Worm (Caenorhabditis elegans) whole organism, L4 larva: ENCODE results near the gene T12E12.6.
A peak's percentile ranks its signal among the peaks of the same experiment; 100 is the strongest.

ENCODE experiments used
- F44E2.7 ChIP-seq: fragments of 200-800 bp; sonication (Bioruptor generic); IDR thresholded peaks from 2 replicates; pipeline ENCODE4 v2.1.2; 2022; ENCODE audit warnings: missing genetic modification characterization, missing compliant biosample characterization
- T20F7.1 ChIP-seq: fragments of 200-800 bp; sonication (Bioruptor generic); optimal IDR thresholded peaks from 2 replicates; lab custom pipeline; 2018; ENCODE audit warnings: mild to moderate bottlenecking, missing genetic modification characterization, missing compliant biosample characterization
- Y105C5A.15 ChIP-seq: fragments of 200-800 bp; sonication (Bioruptor generic); IDR thresholded peaks from 2 replicates; pipeline ENCODE4 v1.3.6; 2022; ENCODE audit warnings: missing genetic modification characterization, missing compliant biosample characterization
- ZK337.2 ChIP-seq: fragments of 200-800 bp; sonication (Bioruptor generic); IDR thresholded peaks from 2 replicates; pipeline ENCODE4 v1.3.6; 2022; ENCODE audit warnings: missing genetic modification reagents, missing genetic modification characterization, missing compliant biosample characterization
- aha-1 ChIP-seq: fragments of 150-350 bp; peaks from one replicate; lab custom pipeline; 2014; ENCODE audit warnings: missing biosample characterization, missing genetic modification characterization
- ceh-28 ChIP-seq: fragments of 150-350 bp; optimal IDR thresholded peaks from 2 replicates; lab custom pipeline; 2014; ENCODE audit warnings: missing biosample characterization, missing genetic modification reagents, missing genetic modification characterization
- ceh-62 ChIP-seq: sonication (generic microtip); optimal IDR thresholded peaks from 2 replicates; lab custom pipeline; 2017; ENCODE audit warnings: missing biosample characterization, missing genetic modification characterization
- daf-16 ChIP-seq, 3 experiments: sonication (generic microtip); optimal IDR thresholded peaks; 2 replicates each; lab custom pipeline; 2016 to 2017; ENCODE audit warnings: missing genetic modification characterization in 3 of 3, missing genetic modification reagents in 3 of 3, mild to moderate bottlenecking in 2 of 3, missing compliant biosample characterization in 2 of 3, missing biosample characterization in 1 of 3, moderate library complexity in 1 of 3
- dve-1 ChIP-seq: sonication (generic microtip); optimal IDR thresholded peaks from 2 replicates; lab custom pipeline; 2017; ENCODE audit warnings: antibody characterized with exemption, mild to moderate bottlenecking, missing genetic modification characterization, missing compliant biosample characterization; ENCODE audit not compliant: insufficient read depth
- egl-43 ChIP-seq: fragments of 200-800 bp; sonication (Bioruptor generic); IDR thresholded peaks from 2 replicates; pipeline ENCODE4 v1.3.6; 2022; ENCODE audit warnings: missing genetic modification reagents, missing genetic modification characterization, missing compliant biosample characterization
- hlh-11 ChIP-seq: fragments of 200-800 bp; sonication (Bioruptor generic); optimal IDR thresholded peaks from 2 replicates; lab custom pipeline; 2018; ENCODE audit warnings: mild to moderate bottlenecking, missing genetic modification characterization, missing compliant biosample characterization
- hlh-30 ChIP-seq: sonication (generic microtip); optimal IDR thresholded peaks from 2 replicates; lab custom pipeline; 2017; ENCODE audit warnings: antibody characterized with exemption, mild to moderate bottlenecking, missing genetic modification characterization, missing compliant biosample characterization; ENCODE audit not compliant: insufficient read depth
- hmg-1.1 ChIP-seq: fragments of 200-800 bp; sonication (Bioruptor generic); IDR thresholded peaks from 2 replicates; pipeline ENCODE4 v1.3.6; 2022; ENCODE audit warnings: missing genetic modification reagents, missing genetic modification characterization, missing compliant biosample characterization
- lin-1 ChIP-seq: fragments of 200-800 bp; sonication (Bioruptor generic); IDR thresholded peaks from 2 replicates; pipeline ENCODE4 v1.3.6; 2022; ENCODE audit warnings: missing genetic modification reagents, missing genetic modification characterization, missing compliant biosample characterization
- lin-29 ChIP-seq: fragments of 200-800 bp; sonication (Bioruptor generic); IDR thresholded peaks from 2 replicates; pipeline ENCODE4 v1.3.6; 2022; ENCODE audit warnings: missing genetic modification reagents, missing genetic modification characterization, missing compliant biosample characterization
- lsy-2 ChIP-seq, 2 experiments: fragments of 150-350 bp in 1 of 2; sonication (generic microtip) in 1 of 2; optimal IDR thresholded peaks; 2 replicates each; lab custom pipeline; 2014 to 2017; ENCODE audit warnings: missing biosample characterization in 2 of 2, missing genetic modification characterization in 2 of 2
- madf-5 ChIP-seq, 2 experiments: fragments of 200-800 bp; sonication (Bioruptor generic); IDR thresholded peaks; 2 replicates each; pipeline ENCODE4 v1.3.6; 2022; ENCODE audit warnings: missing compliant biosample characterization in 2 of 2, missing genetic modification characterization in 2 of 2
- madf-9 ChIP-seq: fragments of 200-800 bp; sonication (Bioruptor generic); conservative IDR thresholded peaks from 2 replicates; pipeline ENCODE4 v1.3.6; 2022; ENCODE audit warnings: missing genetic modification reagents, missing genetic modification characterization, missing compliant biosample characterization
- mdl-1 ChIP-seq, 2 experiments: fragments of 150-350 bp in 1 of 2; sonication (generic microtip) in 1 of 2; optimal IDR thresholded peaks; 2 replicates each; lab custom pipeline; 2014 to 2017; ENCODE audit warnings: missing biosample characterization in 2 of 2, missing genetic modification characterization in 2 of 2
- mdt-29 ChIP-seq: fragments of 200-800 bp; sonication (Bioruptor generic); IDR thresholded peaks from 2 replicates; pipeline ENCODE4 v1.3.6; 2022; ENCODE audit warnings: missing genetic modification reagents, missing genetic modification characterization, missing compliant biosample characterization
- nhr-10 ChIP-seq: fragments of 150-350 bp; optimal IDR thresholded peaks from 2 replicates; lab custom pipeline; 2014; ENCODE audit warnings: missing biosample characterization, missing genetic modification characterization
- nhr-111 ChIP-seq: fragments of 200-800 bp; sonication (Bioruptor generic); optimal IDR thresholded peaks from 2 replicates; lab custom pipeline; 2018; ENCODE audit warnings: mild to moderate bottlenecking, missing genetic modification characterization, missing compliant biosample characterization
- nhr-237 ChIP-seq: sonication (generic microtip); optimal IDR thresholded peaks from 2 replicates; lab custom pipeline; 2017; ENCODE audit warnings: missing biosample characterization, missing genetic modification characterization
- nhr-28 ChIP-seq: fragments of 150-350 bp; optimal IDR thresholded peaks from 2 replicates; lab custom pipeline; 2014; ENCODE audit warnings: missing biosample characterization, missing genetic modification characterization
- nhr-77 ChIP-seq: fragments of 150-350 bp; optimal IDR thresholded peaks from 2 replicates; lab custom pipeline; 2014; ENCODE audit warnings: missing biosample characterization, missing genetic modification characterization
- php-3 ChIP-seq: fragments of 200-800 bp; sonication (Bioruptor generic); IDR thresholded peaks from 2 replicates; pipeline ENCODE4 v1.3.6; 2022; ENCODE audit warnings: missing genetic modification reagents, missing genetic modification characterization, missing compliant biosample characterization
- rbr-2 ChIP-seq: sonication (generic microtip); optimal IDR thresholded peaks from 2 replicates; lab custom pipeline; 2016; ENCODE audit warnings: missing genotype, missing genetic modification characterization, missing compliant biosample characterization
- snpc-1.2 ChIP-seq: fragments of 200-800 bp; sonication (Bioruptor generic); IDR thresholded peaks from 2 replicates; pipeline ENCODE4 v1.3.6; 2022; ENCODE audit warnings: missing genetic modification reagents, missing genetic modification characterization, missing compliant biosample characterization
- tag-97 ChIP-seq: fragments of 200-800 bp; sonication (Bioruptor generic); IDR thresholded peaks from 2 replicates; pipeline ENCODE4 v1.3.6; 2022; ENCODE audit warnings: missing genetic modification characterization, missing compliant biosample characterization
- tra-1 ChIP-seq: fragments of 200-800 bp; sonication (Bioruptor generic); IDR thresholded peaks from 2 replicates; pipeline ENCODE4 v1.3.6; 2022; ENCODE audit warnings: missing genetic modification reagents, missing genetic modification characterization, missing compliant biosample characterization
- vab-7 ChIP-seq: fragments of 200-800 bp; sonication (Bioruptor generic); IDR thresholded peaks from 2 replicates; pipeline ENCODE4 v1.3.6; 2022; ENCODE audit warnings: missing genetic modification reagents, missing genetic modification characterization, missing compliant biosample characterization
- zag-1 ChIP-seq: fragments of 150-350 bp; optimal IDR thresholded peaks from 2 replicates; lab custom pipeline; 2014; ENCODE audit warnings: missing biosample characterization, missing genetic modification characterization
- zfp-2 ChIP-seq: sonication (generic microtip); optimal IDR thresholded peaks from 2 replicates; lab custom pipeline; 2016; ENCODE audit warnings: mild to moderate bottlenecking, missing genetic modification characterization, missing compliant biosample characterization
- zfp-3 ChIP-seq: fragments of 200-800 bp; sonication (Bioruptor generic); conservative IDR thresholded peaks from 2 replicates; pipeline ENCODE4 v1.3.6; 2022; ENCODE audit warnings: missing genetic modification reagents, missing genetic modification characterization, missing compliant biosample characterization
- zip-2 ChIP-seq: fragments of 150-350 bp; optimal IDR thresholded peaks from 2 replicates; lab custom pipeline; 2014; ENCODE audit warnings: missing biosample characterization, missing genetic modification characterization
- ztf-7 ChIP-seq: fragments of 150-350 bp; optimal IDR thresholded peaks from 2 replicates; lab custom pipeline; 2014; ENCODE audit warnings: missing biosample characterization, missing genetic modification characterization

The T12E12.6 gene

DNA sequence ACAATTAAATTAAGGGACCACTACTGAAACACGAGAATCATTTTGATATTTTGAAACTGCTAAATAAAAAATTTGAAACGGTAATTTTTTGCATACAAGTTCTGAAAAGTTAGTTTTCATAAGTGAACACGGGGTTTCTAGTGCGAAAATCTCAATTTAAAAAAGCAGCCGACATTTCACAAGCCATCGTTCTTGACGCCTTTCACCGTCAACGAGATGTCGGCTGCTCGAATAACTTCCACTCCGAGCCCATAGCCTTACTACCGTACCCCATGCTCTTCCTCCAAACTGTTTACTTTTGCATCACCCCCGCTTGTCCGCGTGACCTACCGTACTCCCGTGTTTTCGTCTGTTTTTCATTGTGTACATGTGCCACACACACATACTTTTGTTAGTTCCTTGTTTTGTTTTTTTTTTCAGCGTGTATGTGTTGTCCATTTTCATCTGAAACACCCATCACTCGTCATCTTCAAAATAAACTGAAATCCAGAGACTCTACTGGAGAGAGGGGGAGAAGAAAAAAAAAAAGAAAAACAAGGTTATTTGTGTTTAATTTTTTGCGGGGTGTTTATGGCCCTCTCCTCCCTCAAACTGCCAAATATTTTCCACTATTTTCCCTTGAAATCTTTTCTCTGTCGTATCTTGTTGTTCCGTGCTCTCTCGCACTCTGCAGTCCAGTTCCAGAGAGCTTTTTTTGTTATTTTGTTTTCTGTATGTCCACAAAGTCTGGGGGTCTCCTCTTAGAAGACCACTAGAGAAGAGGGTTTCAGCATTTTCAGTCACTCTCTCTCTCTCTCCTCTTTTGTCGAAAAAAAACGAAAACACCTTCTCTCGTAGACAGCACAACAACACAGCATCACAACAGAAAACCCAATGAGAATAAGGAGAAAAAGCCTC lies 14.3 kb upstream of the T12E12.6 start (continued):
- 0 out of 2 replicates have a peak, but pooled peaks have one; percentile 16 for TF ChIP-seq zfp-3 (GFP tag; lab: Robert Waterston, UW)
- TF ChIP-seq madf-9, result no peak
- no peak for TF ChIP-seq tag-97 (GFP tag; lab: Robert Waterston, UW)

DNA sequence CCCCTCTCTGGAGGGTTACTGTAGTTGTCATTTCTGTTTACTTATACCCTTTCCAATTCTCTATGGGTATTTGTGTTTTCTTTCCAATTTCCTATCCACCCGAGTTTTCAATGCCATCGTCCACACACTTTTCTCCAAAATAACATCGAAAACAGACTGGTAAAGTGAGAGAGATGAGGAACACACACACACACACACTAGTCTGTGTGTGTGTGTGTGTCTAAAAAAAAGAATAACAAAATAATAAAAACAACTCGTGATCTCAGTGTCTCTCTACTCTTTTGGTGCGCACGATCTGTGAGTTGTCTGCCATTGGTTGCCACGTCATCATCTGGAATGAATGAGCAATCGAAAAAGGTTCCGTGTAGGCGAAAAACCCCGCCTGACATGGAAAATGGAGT lies 12.4 kb upstream of the T12E12.6 start:
- peak; percentile 46 for TF ChIP-seq dve-1
- peak in 1 of 2 experiments; percentile 15 for TF ChIP-seq lsy-2 (tag; optimal IDR thresholded peaks at IDR 0.05; lab: Kevin White, UChicago)
- TF ChIP-seq php-3 (GFP tag; lab: Robert Waterston, UW), result no peak
- no peak for TF ChIP-seq ztf-7 (tag; lab: Kevin White, UChicago)
- TF ChIP-seq tra-1 (GFP tag; lab: Robert Waterston, UW), result no peak
- no peak for TF ChIP-seq lin-1 (GFP tag; lab: Robert Waterston, UW)
- TF ChIP-seq nhr-10, result no peak
- peak in 1 of 2 experiments; percentile 39 for TF ChIP-seq mdl-1 (tag; optimal IDR thresholded peaks at IDR 0.05; lab: Kevin White, UChicago)
- peak; percentile 26 for TF ChIP-seq hlh-11 (tag; lab: Kevin White, UChicago)
- peak; percentile 74 for TF ChIP-seq rbr-2
- TF ChIP-seq nhr-237 (tag; lab: Kevin White, UChicago), result no peak
- TF ChIP-seq hlh-30 (tag; lab: Kevin White, UChicago), result peak; percentile 57
- TF ChIP-seq aha-1 (tag; lab: Kevin White, UChicago), result peak; percentile 95
- peak; percentile 64 for TF ChIP-seq nhr-28 (tag; lab: Kevin White, UChicago)
- no peak for TF ChIP-seq zip-2
- TF ChIP-seq daf-16 (GFP tag; optimal IDR thresholded peaks at IDR 0.05; lab: Kevin White, UChicago), result peak in 1 of 2 experiments; percentile 96
- peak; percentile 83 for TF ChIP-seq daf-16 (tag; optimal IDR thresholded peaks at IDR 0.05; lab: Kevin White, UChicago)

ce11 chrIV:5584384-5584783 lies 10.5 kb upstream of the T12E12.6 start, which contains the start of gene fkh-7:
Gene fkh-7 (plus strand): TSS chrIV:5584684.
- TF ChIP-seq nhr-77 (no peak), zag-1 (no peak), ceh-28 (tag; lab: Kevin White, UChicago) (no peak), ceh-62 (tag; lab: Kevin White, UChicago) (no peak), hlh-30 (tag; lab: Kevin White, UChicago) (no peak), nhr-111 (GFP tag; lab: Kevin White, UChicago) (no peak), mdt-29 (GFP tag; lab: Robert Waterston, UW) (no peak), F44E2.7 (no peak), vab-7 (no peak), lin-29 (GFP tag; lab: Robert Waterston, UW) (no peak), zfp-2 (tag; lab: Kevin White, UChicago) (no peak), ZK337.2 (no peak), egl-43 (GFP tag; lab: Robert Waterston, UW) (no peak), madf-5 (GFP tag; IDR thresholded peaks at IDR 0.05; lab: Robert Waterston, UW) (no peak), rbr-2 (no peak), T20F7.1 (GFP tag; lab: Kevin White, UChicago) (no peak), Y105C5A.15 (no peak), dve-1 (no peak), snpc-1.2 (no peak), hmg-1.1 (GFP tag; lab: Robert Waterston, UW) (no peak)
